Fruit fly (Drosophila melanogaster) whole organism, embryonic: Measurements from ENCODE around the gene Or7a.

Source experiments
- CG10267 ChIP-seq: fragments of 200-800 bp; sonication (Bioruptor generic); optimal IDR thresholded peaks from 2 replicates; lab custom pipeline; 2018; ENCODE audit warnings: missing biosample characterization, mild to moderate bottlenecking, missing genetic modification characterization, moderate library complexity
- CG11456 ChIP-seq: fragments of 200-800 bp; sonication (Bioruptor generic); IDR thresholded peaks from 3 replicates; pipeline ENCODE4 v1.3.6; 2022; ENCODE audit warnings: missing biosample characterization, missing genetic modification characterization
- CG11504 ChIP-seq: fragments of 200-800 bp; sonication (Bioruptor generic); optimal IDR thresholded peaks from 3 replicates; lab custom pipeline; 2019; ENCODE audit warnings: missing biosample characterization, mild to moderate bottlenecking, missing genetic modification characterization, moderate library complexity
- CG13894 ChIP-seq: fragments of 200-800 bp; sonication (Bioruptor generic); optimal IDR thresholded peaks from 3 replicates; lab custom pipeline; 2018; ENCODE audit warnings: missing biosample characterization, mild to moderate bottlenecking, missing genetic modification characterization, moderate library complexity
- CG14014 ChIP-seq: fragments of 200-800 bp; sonication (Bioruptor generic); IDR thresholded peaks from 2 replicates; pipeline ENCODE4 v1.3.6; 2022; ENCODE audit warnings: missing biosample characterization, missing genetic modification characterization
- CG14667 ChIP-seq: fragments of 200-800 bp; sonication (Bioruptor generic); IDR thresholded peaks from 2 replicates; pipeline ENCODE4 v1.3.6; 2022; ENCODE audit warnings: missing biosample characterization, missing genetic modification characterization
- CG2875 ChIP-seq: fragments of 200-800 bp; sonication (Bioruptor generic); optimal IDR thresholded peaks from 2 replicates; lab custom pipeline; 2017; ENCODE audit warnings: missing biosample characterization, mild to moderate bottlenecking, missing genetic modification characterization, missing genetic modification reagents
- CG30020 ChIP-seq: fragments of 200-800 bp; optimal IDR thresholded peaks from 2 replicates; lab custom pipeline; 2019; ENCODE audit warnings: missing biosample characterization, mild to moderate bottlenecking, missing genetic modification characterization, moderate library complexity
- CG4854 ChIP-seq: fragments of 200-800 bp; sonication (Bioruptor generic); optimal IDR thresholded peaks from 2 replicates; lab custom pipeline; 2016; ENCODE audit warnings: missing biosample characterization, missing genetic modification characterization, inconsistent platforms
- CG6654 ChIP-seq: fragments of 200-800 bp; sonication (Bioruptor generic); optimal IDR thresholded peaks from 2 replicates; lab custom pipeline; 2017; ENCODE audit warnings: missing biosample characterization, mild to moderate bottlenecking, missing genetic modification characterization
- CG8281 ChIP-seq: fragments of 200-800 bp; sonication (Bioruptor generic); optimal IDR thresholded peaks from 2 replicates; lab custom pipeline; 2018; ENCODE audit warnings: missing biosample characterization, mild to moderate bottlenecking, missing genetic modification characterization, moderate library complexity
- CG8359 ChIP-seq: fragments of 200-800 bp; sonication (Bioruptor generic); optimal IDR thresholded peaks from 2 replicates; lab custom pipeline; 2017; ENCODE audit warnings: missing biosample characterization, mild to moderate bottlenecking, missing genetic modification characterization, borderline replicate concordance
- CG9817 ChIP-seq: fragments of 200-800 bp; sonication (Bioruptor generic); optimal IDR thresholded peaks from 2 replicates; lab custom pipeline; 2018; ENCODE audit warnings: missing biosample characterization, mild to moderate bottlenecking, missing genetic modification characterization, moderate library complexity
- D19A ChIP-seq: fragments of 200-800 bp; optimal IDR thresholded peaks from 3 replicates; lab custom pipeline; 2019; ENCODE audit warnings: missing biosample characterization, mild to moderate bottlenecking, missing genetic modification characterization, moderate library complexity
- Dll ChIP-seq: fragments of 200-800 bp; sonication (Bioruptor generic); IDR thresholded peaks from 4 replicates; pipeline ENCODE4 v1.3.6; 2022; ENCODE audit warnings: missing biosample characterization, missing genetic modification characterization; ENCODE audit not compliant: partially characterized antibody
- Elba2 ChIP-seq: fragments of 200-800 bp; sonication (Bioruptor generic); optimal IDR thresholded peaks from 3 replicates; lab custom pipeline; 2016; ENCODE audit warnings: missing biosample characterization, missing genetic modification characterization
- Gsc ChIP-seq: fragments of 200-800 bp; sonication (Bioruptor generic); IDR thresholded peaks from 2 replicates; pipeline ENCODE4 v1.3.6; 2022; ENCODE audit warnings: missing biosample characterization, missing genetic modification characterization
- Hr39 ChIP-seq: fragments of >200 bp; optimal IDR thresholded peaks from 2 replicates; lab custom pipeline; 2017
- Hr78 ChIP-seq, 2 experiments: fragments of 200-800 bp in 1 of 2; fragments of >200 bp in 1 of 2; sonication (Bioruptor generic) in 1 of 2; optimal IDR thresholded peaks; 2 replicates each; lab custom pipeline; 2017 to 2019; ENCODE audit warnings: missing biosample characterization in 2 of 2, missing genetic modification characterization in 2 of 2, mild to moderate bottlenecking in 1 of 2, moderate library complexity in 1 of 2
- Optix ChIP-seq: fragments of 200-800 bp; sonication (Bioruptor generic); IDR thresholded peaks from 3 replicates; pipeline ENCODE4 v1.3.6; 2022; ENCODE audit warnings: missing biosample characterization, missing genetic modification characterization
- PHDP ChIP-seq: fragments of 200-800 bp; sonication (Bioruptor generic); optimal IDR thresholded peaks from 3 replicates; lab custom pipeline; 2018; ENCODE audit warnings: missing biosample characterization, mild to moderate bottlenecking, missing genetic modification characterization, moderate library complexity
- Six4 ChIP-seq: fragments of 200-800 bp; sonication (Bioruptor generic); optimal IDR thresholded peaks from 2 replicates; lab custom pipeline; 2016; ENCODE audit warnings: missing biosample characterization, missing genetic modification characterization
- Sry-δ ChIP-seq: fragments of 200-800 bp; sonication (Bioruptor generic); optimal IDR thresholded peaks from 2 replicates; lab custom pipeline; 2016; ENCODE audit warnings: missing biosample characterization, missing genetic modification characterization
- Stat92E ChIP-seq, 3 experiments: fragments of >200 bp in 2 of 3; fragments of 200-800 bp in 1 of 3; sonication (Bioruptor generic) in 1 of 3; optimal IDR thresholded peaks; 2 replicates each; lab custom pipeline; 2017 to 2019; ENCODE audit warnings: missing biosample characterization in 3 of 3, missing genetic modification characterization in 3 of 3, mild to moderate bottlenecking in 1 of 3, moderate library complexity in 1 of 3
- Trl ChIP-seq, 3 experiments: fragments of >200 bp in 2 of 3; fragments of 200-800 bp in 1 of 3; sonication (Bioruptor generic) in 1 of 3; optimal IDR thresholded peaks; 2 replicates in 1 of 3; 3 replicates in 2 of 3; lab custom pipeline; 2016 to 2017; ENCODE audit warnings: missing biosample characterization in 1 of 3, missing genetic modification characterization in 1 of 3
- YL-1 ChIP-seq: fragments of 200-800 bp; sonication (Bioruptor generic); optimal IDR thresholded peaks from 3 replicates; lab custom pipeline; 2017; ENCODE audit warnings: missing biosample characterization, mild to moderate bottlenecking, missing genetic modification characterization
- abd-A ChIP-seq: fragments of 200-800 bp; sonication (Bioruptor generic); optimal IDR thresholded peaks from 3 replicates; lab custom pipeline; 2019; ENCODE audit warnings: missing biosample characterization, mild to moderate bottlenecking, missing genetic modification characterization, moderate library complexity
- amos ChIP-seq: fragments of 200-800 bp; sonication (Bioruptor generic); IDR thresholded peaks from 2 replicates; pipeline ENCODE4 v1.3.6; 2022; ENCODE audit warnings: missing biosample characterization, missing genetic modification characterization; ENCODE audit not compliant: partially characterized antibody
- btn ChIP-seq: fragments of 200-800 bp; sonication (Bioruptor generic); optimal IDR thresholded peaks from 2 replicates; lab custom pipeline; 2016; ENCODE audit warnings: missing biosample characterization, missing genetic modification characterization
- cad ChIP-seq: fragments of >200 bp; optimal IDR thresholded peaks from 2 replicates; lab custom pipeline; 2017; ENCODE audit warnings: missing biosample characterization, missing genetic modification characterization
- disco-r ChIP-seq: fragments of 200-800 bp; sonication (Bioruptor generic); optimal IDR thresholded peaks from 2 replicates; lab custom pipeline; 2016; ENCODE audit warnings: missing biosample characterization, missing genetic modification characterization
- dm ChIP-seq: fragments of 200-800 bp; sonication (Bioruptor generic); optimal IDR thresholded peaks from 3 replicates; lab custom pipeline; 2016; ENCODE audit warnings: missing biosample characterization, missing genetic modification characterization
- dmrt11E ChIP-seq: fragments of 200-800 bp; sonication (Bioruptor generic); optimal IDR thresholded peaks from 3 replicates; lab custom pipeline; 2018; ENCODE audit warnings: missing biosample characterization, mild to moderate bottlenecking, missing genetic modification characterization, moderate library complexity
- esg ChIP-seq: fragments of 200-800 bp; sonication (Bioruptor generic); conservative IDR thresholded peaks from 2 replicates; pipeline ENCODE4 v1.3.6; 2022; ENCODE audit warnings: missing biosample characterization, missing genetic modification characterization
- ewg ChIP-seq: fragments of 200-800 bp; sonication (Bioruptor generic); optimal IDR thresholded peaks from 3 replicates; lab custom pipeline; 2017; ENCODE audit warnings: mild to moderate bottlenecking, missing biosample characterization, missing genetic modification reagents, missing genetic modification characterization
- fd96Cb ChIP-seq: fragments of 200-800 bp; sonication (Bioruptor generic); optimal IDR thresholded peaks from 2 replicates; lab custom pipeline; 2018; ENCODE audit warnings: missing biosample characterization, mild to moderate bottlenecking, missing genetic modification characterization, moderate library complexity
- grau ChIP-seq: fragments of 200-800 bp; optimal IDR thresholded peaks from 3 replicates; lab custom pipeline; 2019; ENCODE audit warnings: missing biosample characterization, mild to moderate bottlenecking, missing genetic modification characterization, moderate library complexity
- h ChIP-seq: fragments of >200 bp; optimal IDR thresholded peaks from 2 replicates; lab custom pipeline; 2017
- hb ChIP-seq: fragments of 200-800 bp; sonication (Bioruptor generic); IDR thresholded peaks from 3 replicates; pipeline ENCODE4 v1.3.6; 2022; ENCODE audit warnings: missing biosample characterization, missing genetic modification characterization; ENCODE audit not compliant: partially characterized antibody
- nmo ChIP-seq: fragments of 200-800 bp; sonication (Bioruptor generic); optimal IDR thresholded peaks from 2 replicates; lab custom pipeline; 2018; ENCODE audit warnings: missing biosample characterization, mild to moderate bottlenecking, missing genetic modification characterization, moderate library complexity
- org-1 ChIP-seq: fragments of 200-800 bp; sonication (Bioruptor generic); optimal IDR thresholded peaks from 2 replicates; lab custom pipeline; 2017; ENCODE audit warnings: missing biosample characterization, missing genetic modification characterization
- pita ChIP-seq: fragments of 200-800 bp; sonication (Bioruptor generic); optimal IDR thresholded peaks from 2 replicates; lab custom pipeline; 2017; ENCODE audit warnings: missing biosample characterization, mild to moderate bottlenecking, missing genetic modification characterization
- pros ChIP-seq: fragments of 200-800 bp; sonication (Bioruptor generic); optimal IDR thresholded peaks from 3 replicates; lab custom pipeline; 2019; ENCODE audit warnings: missing biosample characterization, mild to moderate bottlenecking, missing genetic modification characterization, moderate library complexity
- ranshi ChIP-seq: fragments of 200-800 bp; sonication (Bioruptor generic); IDR thresholded peaks from 2 replicates; pipeline ENCODE4 v1.3.6; 2022; ENCODE audit warnings: missing biosample characterization, missing genetic modification characterization
- rib ChIP-seq: fragments of 200-800 bp; sonication (Bioruptor generic); IDR thresholded peaks from 2 replicates; pipeline ENCODE4 v1.3.6; 2022; ENCODE audit warnings: missing biosample characterization, missing genetic modification characterization
- row ChIP-seq: fragments of 200-800 bp; sonication (Bioruptor generic); IDR thresholded peaks from 3 replicates; pipeline ENCODE4 v1.3.6; 2022; ENCODE audit warnings: missing biosample characterization, missing genetic modification characterization
- slp2 ChIP-seq: fragments of 200-800 bp; sonication (Bioruptor generic); optimal IDR thresholded peaks from 2 replicates; lab custom pipeline; 2016; ENCODE audit warnings: missing biosample characterization, missing genetic modification characterization
- stc ChIP-seq: fragments of 200-800 bp; sonication (Bioruptor generic); IDR thresholded peaks from 2 replicates; pipeline ENCODE4 v1.3.6; 2022; ENCODE audit warnings: missing biosample characterization, missing genetic modification characterization
- tup ChIP-seq: fragments of 200-800 bp; sonication (Bioruptor generic); optimal IDR thresholded peaks from 2 replicates; lab custom pipeline; 2016; ENCODE audit warnings: missing biosample characterization, mild to moderate bottlenecking, missing genetic modification characterization, moderate library complexity
- zen ChIP-seq: fragments of 200-800 bp; sonication (Bioruptor generic); optimal IDR thresholded peaks from 3 replicates; lab custom pipeline; 2018; ENCODE audit warnings: missing biosample characterization, mild to moderate bottlenecking, missing genetic modification characterization, moderate library complexity

Gene Or7a

DNA sequence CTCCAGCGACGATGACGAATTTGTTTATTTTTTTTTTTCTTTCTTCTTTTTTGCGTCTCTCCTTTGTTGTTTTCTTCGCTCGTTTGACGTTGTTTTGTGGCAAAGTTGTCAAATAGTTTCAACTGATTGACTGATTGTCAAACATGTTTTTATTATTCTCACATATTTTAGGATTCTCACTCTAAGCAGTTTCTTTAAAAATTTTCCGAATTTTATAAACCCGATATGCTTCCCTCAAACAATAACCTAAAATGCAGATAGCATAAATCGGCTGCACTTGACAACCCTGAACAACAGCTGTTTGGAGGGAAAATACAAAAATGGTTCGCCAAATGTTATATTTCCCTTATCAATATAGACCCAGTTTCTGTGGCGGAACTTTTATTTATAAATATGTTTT, 22.0 kb downstream of the Or7a start, which contains the start of gene CG17982 (continued):
- TF ChIP-seq CG13894 (tag; lab: Kevin White, UChicago) (peak; percentile 90), ranshi (GFP tag; lab: Robert Waterston, UW) (peak; percentile 82), Optix (GFP tag; lab: Robert Waterston, UW) (peak; percentile 69; the same call in 2 of the 3 replicates), row (GFP tag; lab: Robert Waterston, UW) (peak; percentile 90), dm (GFP tag; lab: Kevin White, UChicago) (peak; percentile 61), CG4854 (peak; percentile 64), PHDP (tag; lab: Kevin White, UChicago) (peak; percentile 90), btn (GFP tag; lab: Kevin White, UChicago) (peak; percentile 73), Hr78 (GFP tag; optimal IDR thresholded peaks at IDR 0.05; lab: Kevin White, UChicago) (peak in 1 of 2 experiments; percentile 16), CG6654 (GFP tag; lab: Kevin White, UChicago) (peak; percentile 45), grau (peak; percentile 85), CG11504 (tag; lab: Kevin White, UChicago) (no peak), pros (GFP tag; lab: Kevin White, UChicago) (peak; percentile 3), D19A (tag; lab: Kevin White, UChicago) (peak; percentile 77), CG11456 (GFP tag; lab: Robert Waterston, UW) (peak; percentile 79), slp2 (GFP tag; lab: Kevin White, UChicago) (peak; percentile 67), CG8281 (tag; lab: Kevin White, UChicago) (peak; percentile 71), Gsc (no peak), stc (GFP tag; lab: Robert Waterston, UW) (peak; percentile 74), h (no peak), CG8359 (GFP tag; lab: Kevin White, UChicago) (peak; percentile 4), hb (GFP tag; lab: Robert Waterston, UW) (no peak), tup (peak; percentile 68), CG2875 (peak; percentile 58), abd-A (tag; lab: Kevin White, UChicago) (no peak), CG14014 (GFP tag; lab: Robert Waterston, UW) (peak; percentile 84), amos (GFP tag; lab: Robert Waterston, UW) (no peak; the same call in 1 of the 2 replicates), dmrt11E (peak; percentile 80)

DNA sequence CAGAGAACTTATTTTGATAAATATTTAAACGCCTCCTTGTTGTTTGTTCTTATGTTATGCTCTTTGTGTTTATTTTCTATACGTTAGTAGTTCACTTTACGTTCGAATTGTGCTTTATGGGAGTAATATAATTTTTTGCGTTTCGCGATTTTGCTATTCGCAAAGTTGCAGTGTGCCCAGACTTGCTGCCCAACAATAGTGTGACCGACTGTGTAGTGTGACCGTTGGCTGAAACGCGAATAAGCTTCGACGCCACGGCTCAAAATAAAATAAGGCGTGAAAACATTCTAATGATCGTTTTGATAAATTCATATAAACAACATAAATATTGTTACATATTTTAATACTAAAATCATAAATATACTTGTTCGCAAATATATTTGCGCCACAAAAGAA, 23.4 kb downstream of the Or7a start, which contains the start of gene Smox:
Smox (minus strand) TSS at position 213 of the 396 bp plus-strand sequence.
- TF ChIP-seq CG30020 (tag; lab: Kevin White, UChicago): peak; percentile 19
- TF ChIP-seq Elba2 (GFP tag; lab: Kevin White, UChicago): peak; percentile 28
- peak; percentile 52 for TF ChIP-seq YL-1 (GFP tag; lab: Kevin White, UChicago)
- no peak for TF ChIP-seq fd96Cb (tag; lab: Kevin White, UChicago)
- TF ChIP-seq org-1 (GFP tag; lab: Kevin White, UChicago): no peak
- peak; percentile 17 for TF ChIP-seq zen (tag; lab: Kevin White, UChicago)
- no peak for TF ChIP-seq Stat92E (GFP tag; optimal IDR thresholded peaks at IDR 0.05; lab: Kevin White, UChicago)
- TF ChIP-seq PHDP (tag; lab: Kevin White, UChicago): no peak
- no peak for TF ChIP-seq cad
- peak; percentile 54 for TF ChIP-seq CG10267 (tag; lab: Kevin White, UChicago)
- no peak for TF ChIP-seq CG14667 (GFP tag; lab: Robert Waterston, UW)
- TF ChIP-seq nmo: peak; percentile 23
- TF ChIP-seq rib: peak; percentile 65; the same call in 1 of the 2 replicates
- no peak for TF ChIP-seq Six4 (GFP tag; lab: Kevin White, UChicago)
- TF ChIP-seq ewg (GFP tag; lab: Kevin White, UChicago): no peak
- no peak for TF ChIP-seq disco-r
- TF ChIP-seq Trl (optimal IDR thresholded peaks at IDR 0.05; lab: Kevin White, UChicago): no peak
- TF ChIP-seq Trl (GFP tag; optimal IDR thresholded peaks at IDR 0.05; lab: Kevin White, UChicago): no peak
- no peak for TF ChIP-seq esg (GFP tag; lab: Robert Waterston, UW)
- TF ChIP-seq pita (GFP tag; lab: Kevin White, UChicago): no peak
- TF ChIP-seq CG9817 (tag; lab: Kevin White, UChicago): no peak
- no peak for TF ChIP-seq Hr39 (lab: Kevin White, UChicago)
- TF ChIP-seq Sry-δ: peak; percentile 6
- TF ChIP-seq Dll (GFP tag; lab: Robert Waterston, UW): no peak
